Worm (Caenorhabditis elegans): ENCODE measurements around the gene T12E12.6.
A peak's percentile ranks its signal among the peaks of the same experiment; 100 is the strongest.

DNA sequence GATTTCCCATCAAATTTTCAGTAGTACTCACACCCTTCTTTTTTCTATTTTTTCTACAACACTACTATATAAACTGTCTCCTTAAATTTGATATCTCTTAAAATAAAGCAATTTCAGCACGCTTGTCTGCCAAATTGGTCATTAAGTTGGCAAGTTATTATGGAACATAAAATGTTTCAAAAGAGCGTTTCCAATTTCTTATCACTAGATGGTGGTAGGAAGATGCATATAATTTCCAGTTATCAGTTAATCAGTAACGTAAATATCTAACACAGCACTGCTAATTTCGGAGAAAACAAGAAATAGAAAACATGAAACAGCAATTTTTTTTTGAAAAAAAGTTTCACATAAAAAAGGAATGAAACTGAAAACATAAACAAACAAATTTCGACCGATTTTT lies 43.0 kb downstream of the T12E12.6 start:
- TF ChIP-seq flh-1 (GFP tag; optimal IDR thresholded peaks at IDR 0.05) = no peak
- TF ChIP-seq lsy-2 (tag; optimal IDR thresholded peaks at IDR 0.05) = no peak
- no peak for TF ChIP-seq unc-62 (GFP tag; optimal IDR thresholded peaks at IDR 0.05)
- TF ChIP-seq sptf-1 (tag; optimal IDR thresholded peaks at IDR 0.05) = no peak
- TF ChIP-seq snpc-4 (tag; optimal IDR thresholded peaks at IDR 0.05) = no peak
- TF ChIP-seq ces-1 (GFP tag; optimal IDR thresholded peaks at IDR 0.05) = peak; percentile 4
- TF ChIP-seq lin-13 (tag; optimal IDR thresholded peaks at IDR 0.05) = no peak
- TF ChIP-seq nhr-2 (tag; optimal IDR thresholded peaks at IDR 0.05) = no peak
- no peak for TF ChIP-seq blmp-1 (tag; optimal IDR thresholded peaks at IDR 0.05)
- TF ChIP-seq bed-3 (GFP tag; optimal IDR thresholded peaks at IDR 0.05) = no peak
